Fruit fly (Drosophila melanogaster) whole organism, embryonic: Measurements from ENCODE around the gene sit.
A peak's percentile ranks its signal among the peaks of the same experiment; 100 is the strongest.

Source experiments
- Atf-2 ChIP-seq: fragments of 200-800 bp; sonication (Bioruptor generic); optimal IDR thresholded peaks from 2 replicates; lab custom pipeline; 2016; ENCODE audit warnings: missing biosample characterization, missing genetic modification characterization
- B-H2 ChIP-seq: fragments of 200-800 bp; sonication (Bioruptor generic); optimal IDR thresholded peaks from 2 replicates; lab custom pipeline; 2018; ENCODE audit warnings: missing biosample characterization, mild to moderate bottlenecking, missing genetic modification characterization
- BtbVII ChIP-seq: fragments of 200-800 bp; sonication (Bioruptor generic); optimal IDR thresholded peaks from 3 replicates; lab custom pipeline; 2017; ENCODE audit warnings: missing biosample characterization, mild to moderate bottlenecking, missing genetic modification characterization
- Bteb2 ChIP-seq: fragments of 200-800 bp; sonication (Bioruptor generic); optimal IDR thresholded peaks from 2 replicates; lab custom pipeline; 2016; ENCODE audit warnings: missing biosample characterization, missing genetic modification characterization
- CG12104 ChIP-seq: fragments of 200-800 bp; sonication (Bioruptor generic); optimal IDR thresholded peaks from 3 replicates; lab custom pipeline; 2016; ENCODE audit warnings: missing biosample characterization, missing genetic modification characterization
- CG13775 ChIP-seq: fragments of 200-800 bp; sonication (Bioruptor generic); optimal IDR thresholded peaks from 3 replicates; lab custom pipeline; 2017; ENCODE audit warnings: missing biosample characterization, mild to moderate bottlenecking, missing genetic modification characterization
- CG13894 ChIP-seq: fragments of 200-800 bp; sonication (Bioruptor generic); optimal IDR thresholded peaks from 3 replicates; lab custom pipeline; 2018; ENCODE audit warnings: missing biosample characterization, mild to moderate bottlenecking, missing genetic modification characterization, moderate library complexity
- CG15479 ChIP-seq: fragments of 200-800 bp; sonication (Bioruptor generic); optimal IDR thresholded peaks from 3 replicates; lab custom pipeline; 2019; ENCODE audit warnings: missing biosample characterization, mild to moderate bottlenecking, missing genetic modification characterization, moderate library complexity
- CG17359 ChIP-seq: fragments of 200-800 bp; sonication (Bioruptor generic); optimal IDR thresholded peaks from 3 replicates; lab custom pipeline; 2018; ENCODE audit warnings: missing biosample characterization, mild to moderate bottlenecking, missing genetic modification characterization, moderate library complexity
- CG1792 ChIP-seq: fragments of 200-800 bp; sonication (Bioruptor generic); optimal IDR thresholded peaks from 2 replicates; lab custom pipeline; 2016; ENCODE audit warnings: missing biosample characterization, missing genetic modification characterization
- CG18011 ChIP-seq: fragments of 200-800 bp; sonication (Bioruptor generic); optimal IDR thresholded peaks from 2 replicates; lab custom pipeline; 2017; ENCODE audit warnings: missing biosample characterization, missing genetic modification characterization, mild to moderate bottlenecking, moderate library complexity, missing genotype
- CG1832 ChIP-seq: fragments of 200-800 bp; sonication (Bioruptor generic); optimal IDR thresholded peaks from 2 replicates; lab custom pipeline; 2017; ENCODE audit warnings: missing biosample characterization, mild to moderate bottlenecking, missing genetic modification characterization, inconsistent platforms
- CG18764 ChIP-seq: fragments of 200-800 bp; sonication (Bioruptor generic); optimal IDR thresholded peaks from 3 replicates; lab custom pipeline; 2016; ENCODE audit warnings: missing biosample characterization, missing genetic modification characterization
- CG2129 ChIP-seq: fragments of 200-800 bp; sonication (Bioruptor generic); IDR thresholded peaks from 2 replicates; pipeline ENCODE4 v1.3.6; 2022; ENCODE audit warnings: missing biosample characterization, missing genetic modification characterization; ENCODE audit not compliant: partially characterized antibody
- CG2889 ChIP-seq: fragments of 200-800 bp; sonication (Bioruptor generic); IDR thresholded peaks from 3 replicates; pipeline ENCODE4 v1.3.6; 2022; ENCODE audit warnings: missing biosample characterization, missing genetic modification characterization
- CG30020 ChIP-seq: fragments of 200-800 bp; optimal IDR thresholded peaks from 2 replicates; lab custom pipeline; 2019; ENCODE audit warnings: missing biosample characterization, mild to moderate bottlenecking, missing genetic modification characterization, moderate library complexity
- CG3407 ChIP-seq: fragments of 200-800 bp; sonication (Bioruptor generic); optimal IDR thresholded peaks from 2 replicates; lab custom pipeline; 2018; ENCODE audit warnings: missing biosample characterization, mild to moderate bottlenecking, missing genetic modification characterization
- CG34224 ChIP-seq: fragments of 200-800 bp; sonication (Bioruptor generic); IDR thresholded peaks from 3 replicates; pipeline ENCODE4 v1.3.6; 2022; ENCODE audit warnings: missing biosample characterization, missing genetic modification characterization; ENCODE audit not compliant: partially characterized antibody
- CG3838 ChIP-seq: fragments of 200-800 bp; sonication (Bioruptor generic); optimal IDR thresholded peaks from 3 replicates; lab custom pipeline; 2016; ENCODE audit warnings: missing biosample characterization, missing genetic modification characterization
- CG4282 ChIP-seq: fragments of 200-800 bp; sonication (Bioruptor generic); optimal IDR thresholded peaks from 2 replicates; lab custom pipeline; 2016; ENCODE audit warnings: missing biosample characterization, missing genetic modification characterization
- CG4617 ChIP-seq: fragments of 200-800 bp; sonication (Bioruptor generic); optimal IDR thresholded peaks from 3 replicates; lab custom pipeline; 2016; ENCODE audit warnings: missing biosample characterization, missing genetic modification characterization, borderline replicate concordance
- CG8359 ChIP-seq: fragments of 200-800 bp; sonication (Bioruptor generic); optimal IDR thresholded peaks from 2 replicates; lab custom pipeline; 2017; ENCODE audit warnings: missing biosample characterization, mild to moderate bottlenecking, missing genetic modification characterization, borderline replicate concordance
- CG9437 ChIP-seq: fragments of 200-800 bp; sonication (Bioruptor generic); optimal IDR thresholded peaks from 2 replicates; lab custom pipeline; 2018; ENCODE audit warnings: missing biosample characterization, mild to moderate bottlenecking, missing genetic modification characterization
- CG9727 ChIP-seq: fragments of 200-800 bp; sonication (Bioruptor generic); optimal IDR thresholded peaks from 3 replicates; lab custom pipeline; 2017; ENCODE audit warnings: missing biosample characterization, mild to moderate bottlenecking, missing genetic modification characterization
- Dip2 ChIP-seq: fragments of 200-800 bp; sonication (Bioruptor generic); IDR thresholded peaks from 2 replicates; pipeline ENCODE4 v1.3.6; 2022; ENCODE audit warnings: missing biosample characterization, missing genetic modification characterization
- Ets65A ChIP-seq: fragments of 200-800 bp; sonication (Bioruptor generic); peaks from one replicate; lab custom pipeline; 2016; ENCODE audit warnings: missing biosample characterization, missing genetic modification characterization
- Hr51 ChIP-seq, 2 experiments: fragments of 200-800 bp; sonication (Bioruptor generic); optimal IDR thresholded peaks; 2 replicates in 1 of 2; 3 replicates in 1 of 2; lab custom pipeline; 2016 to 2018; ENCODE audit warnings: missing biosample characterization in 2 of 2, missing genetic modification characterization in 2 of 2, mild to moderate bottlenecking in 1 of 2, moderate library complexity in 1 of 2
- Lpt ChIP-seq: fragments of >200 bp; optimal IDR thresholded peaks from 2 replicates; lab custom pipeline; 2018; ENCODE audit warnings: missing biosample characterization, missing genetic modification characterization
- MBD-R2 ChIP-seq: fragments of 200-800 bp; sonication (Bioruptor generic); IDR thresholded peaks from 2 replicates; pipeline ENCODE4 v1.3.6; 2022; ENCODE audit warnings: missing biosample characterization, missing genetic modification characterization
- Optix ChIP-seq: fragments of 200-800 bp; sonication (Bioruptor generic); IDR thresholded peaks from 3 replicates; pipeline ENCODE4 v1.3.6; 2022; ENCODE audit warnings: missing biosample characterization, missing genetic modification characterization
- PHDP ChIP-seq: fragments of 200-800 bp; sonication (Bioruptor generic); optimal IDR thresholded peaks from 3 replicates; lab custom pipeline; 2018; ENCODE audit warnings: missing biosample characterization, mild to moderate bottlenecking, missing genetic modification characterization, moderate library complexity
- Sin3A ChIP-seq: fragments of >200 bp; optimal IDR thresholded peaks from 2 replicates; lab custom pipeline; 2018
- az2 ChIP-seq: fragments of 200-800 bp; sonication (Bioruptor generic); optimal IDR thresholded peaks from 3 replicates; lab custom pipeline; 2016; ENCODE audit warnings: missing biosample characterization, missing genetic modification characterization
- dysf ChIP-seq: fragments of 200-800 bp; sonication (Bioruptor generic); IDR thresholded peaks from 3 replicates; pipeline ENCODE4 v1.3.6; 2022; ENCODE audit warnings: missing biosample characterization, missing genetic modification characterization
- emc ChIP-seq: fragments of 200-800 bp; sonication (Bioruptor generic); optimal IDR thresholded peaks from 2 replicates; lab custom pipeline; 2016; ENCODE audit warnings: missing biosample characterization, missing genetic modification characterization
- eve ChIP-seq, 2 experiments: fragments of >200 bp; optimal IDR thresholded peaks; 2 replicates each; lab custom pipeline; 2017; ENCODE audit warnings: missing biosample characterization in 2 of 2, missing genetic modification characterization in 2 of 2
- eyg ChIP-seq: fragments of 200-800 bp; sonication (Bioruptor generic); optimal IDR thresholded peaks from 3 replicates; lab custom pipeline; 2016; ENCODE audit warnings: missing biosample characterization, missing genetic modification characterization
- fd3F ChIP-seq: fragments of 200-800 bp; sonication (Bioruptor generic); optimal IDR thresholded peaks from 2 replicates; lab custom pipeline; 2018; ENCODE audit warnings: missing biosample characterization, mild to moderate bottlenecking, missing genetic modification characterization, moderate library complexity
- gsb ChIP-seq: fragments of 200-800 bp; sonication (Bioruptor generic); IDR thresholded peaks from 2 replicates; pipeline ENCODE4 v1.3.6; 2022; ENCODE audit warnings: missing biosample characterization, missing genetic modification characterization
- hbn ChIP-seq: fragments of 200-800 bp; sonication (Bioruptor generic); IDR thresholded peaks from 2 replicates; pipeline ENCODE4 v1.3.6; 2022; ENCODE audit warnings: missing biosample characterization, missing genetic modification characterization; ENCODE audit not compliant: partially characterized antibody
- kah ChIP-seq: fragments of 200-800 bp; sonication (Bioruptor generic); optimal IDR thresholded peaks from 2 replicates; lab custom pipeline; 2018; ENCODE audit warnings: missing biosample characterization, mild to moderate bottlenecking, missing genetic modification characterization
- knrl ChIP-seq: fragments of 200-800 bp; sonication (Bioruptor generic); IDR thresholded peaks from 3 replicates; pipeline ENCODE4 v1.3.6; 2022; ENCODE audit warnings: missing biosample characterization, missing genetic modification characterization; ENCODE audit not compliant: partially characterized antibody
- mam ChIP-seq: fragments of 200-800 bp; sonication (Bioruptor generic); optimal IDR thresholded peaks from 3 replicates; lab custom pipeline; 2016; ENCODE audit warnings: missing biosample characterization, missing genetic modification characterization
- nerfin-2 ChIP-seq: fragments of 200-800 bp; sonication (Bioruptor generic); IDR thresholded peaks from 2 replicates; pipeline ENCODE4 v1.3.6; 2022; ENCODE audit warnings: missing biosample characterization, missing genetic modification characterization; ENCODE audit not compliant: partially characterized antibody
- p53 ChIP-seq: fragments of 200-800 bp; sonication (Bioruptor generic); optimal IDR thresholded peaks from 2 replicates; lab custom pipeline; 2016; ENCODE audit warnings: missing biosample characterization, missing genetic modification characterization
- pho ChIP-seq: fragments of 200-800 bp; sonication (Bioruptor generic); optimal IDR thresholded peaks from 2 replicates; lab custom pipeline; 2016; ENCODE audit warnings: missing biosample characterization, missing genetic modification characterization
- repo ChIP-seq: fragments of 200-800 bp; sonication (Bioruptor generic); optimal IDR thresholded peaks from 2 replicates; lab custom pipeline; 2016; ENCODE audit warnings: missing biosample characterization, missing genetic modification characterization
- rib ChIP-seq: fragments of 200-800 bp; sonication (Bioruptor generic); IDR thresholded peaks from 2 replicates; pipeline ENCODE4 v1.3.6; 2022; ENCODE audit warnings: missing biosample characterization, missing genetic modification characterization
- sens-2 ChIP-seq: fragments of 200-800 bp; sonication (Bioruptor generic); IDR thresholded peaks from 2 replicates; pipeline ENCODE4 v1.3.6; 2022; ENCODE audit warnings: missing biosample characterization, missing genetic modification characterization
- tin ChIP-seq: fragments of 200-800 bp; sonication (Bioruptor generic); optimal IDR thresholded peaks from 3 replicates; lab custom pipeline; 2016; ENCODE audit warnings: missing biosample characterization, missing genetic modification characterization
- trem ChIP-seq: fragments of 200-800 bp; optimal IDR thresholded peaks from 3 replicates; lab custom pipeline; 2019; ENCODE audit warnings: missing biosample characterization, mild to moderate bottlenecking, missing genetic modification characterization, moderate library complexity

The sit gene

dm6 chr3R:22590668-22591275, 28.4 kb upstream of the sit start (continued):
- TF ChIP-seq CG18764 (GFP tag; lab: Kevin White, UChicago) (peak; percentile 16), CG34224 (GFP tag; lab: Robert Waterston, UW) (no peak), CG13894 (no peak), CG2129 (no peak), fd3F (peak; percentile 11), dysf (GFP tag; lab: Robert Waterston, UW) (no peak), CG12104 (GFP tag; lab: Kevin White, UChicago) (peak; percentile 61), CG18011 (GFP tag; lab: Kevin White, UChicago) (no peak), CG9727 (GFP tag; lab: Kevin White, UChicago) (peak; percentile 83), B-H2 (GFP tag; lab: Kevin White, UChicago) (no peak), Lpt (no peak), sens-2 (no peak), emc (GFP tag; lab: Kevin White, UChicago) (no peak), rib (GFP tag; lab: Robert Waterston, UW) (no peak), Bteb2 (no peak), CG4282 (no peak), CG17359 (tag; lab: Kevin White, UChicago) (peak; percentile 47), nerfin-2 (GFP tag; lab: Robert Waterston, UW) (no peak), az2 (peak; percentile 71), CG8359 (peak; percentile 63), CG3407 (GFP tag; lab: Kevin White, UChicago) (peak; percentile 65), gsb (no peak), eyg (no peak), Sin3A (lab: Kevin White, UChicago) (no peak), Dip2 (GFP tag; lab: Robert Waterston, UW) (no peak), PHDP (tag; lab: Kevin White, UChicago) (peak; percentile 65), CG30020 (tag; lab: Kevin White, UChicago) (peak; percentile 20), Ets65A (GFP tag; lab: Kevin White, UChicago) (peak; percentile 79), mam (GFP tag; lab: Kevin White, UChicago) (peak; percentile 20), eve (GFP tag; optimal IDR thresholded peaks at IDR 0.05; lab: Kevin White, UChicago) (no peak), CG1832 (GFP tag; lab: Kevin White, UChicago) (no peak), CG1792 (GFP tag; lab: Kevin White, UChicago) (no peak), CG13775 (GFP tag; lab: Kevin White, UChicago) (peak; percentile 63), hbn (GFP tag; lab: Robert Waterston, UW) (no peak), Hr51 (GFP tag; optimal IDR thresholded peaks at IDR 0.05; lab: Kevin White, UChicago) (peak; percentile 23 to 72), tin (GFP tag; lab: Kevin White, UChicago) (peak; percentile 47), BtbVII (peak; percentile 3), trem (tag; lab: Kevin White, UChicago) (peak; percentile 52), pho (GFP tag; lab: Kevin White, UChicago) (no peak), repo (GFP tag; lab: Kevin White, UChicago) (no peak), Atf-2 (GFP tag; lab: Kevin White, UChicago) (peak; percentile 57), CG4617 (GFP tag; lab: Kevin White, UChicago) (peak; percentile 8), kah (GFP tag; lab: Kevin White, UChicago) (no peak), CG15479 (GFP tag; lab: Kevin White, UChicago) (no peak), CG3838 (GFP tag; lab: Kevin White, UChicago) (no peak), knrl (GFP tag; lab: Robert Waterston, UW) (no peak), CG9437 (GFP tag; lab: Kevin White, UChicago) (peak; percentile 70), CG2889 (GFP tag; lab: Robert Waterston, UW) (no peak), p53 (GFP tag; lab: Kevin White, UChicago) (no peak), Optix (GFP tag; lab: Robert Waterston, UW) (no peak), MBD-R2 (GFP tag; lab: Robert Waterston, UW) (no peak)
